Worm (Caenorhabditis elegans) whole organism, young adult: ENCODE results near the gene srg-39.
A peak's percentile ranks its signal among the peaks of the same experiment; 100 is the strongest.

ENCODE experiments used
- B0035.1 ChIP-seq: sonication (generic microtip); optimal IDR thresholded peaks from 2 replicates; lab custom pipeline; 2016; ENCODE audit warnings: missing genetic modification characterization, mild to moderate bottlenecking, missing compliant biosample characterization, missing genotype, missing genetic modification reagents
- B0261.1 ChIP-seq: sonication (generic microtip); optimal IDR thresholded peaks from 2 replicates; lab custom pipeline; 2016; ENCODE audit warnings: mild to moderate bottlenecking, missing genetic modification characterization, moderate library complexity, missing compliant biosample characterization
- B0336.3 ChIP-seq: fragments of 200-800 bp; sonication (Bioruptor generic); IDR thresholded peaks from 2 replicates; pipeline ENCODE4 v1.3.6; 2022; ENCODE audit warnings: missing genetic modification characterization, missing compliant biosample characterization
- D2030.7 ChIP-seq: fragments of 200-800 bp; sonication (Bioruptor generic); IDR thresholded peaks from 2 replicates; pipeline ENCODE4 v1.3.6; 2022; ENCODE audit warnings: missing genetic modification reagents, missing genetic modification characterization, missing compliant biosample characterization
- F23B12.7 ChIP-seq: sonication (generic microtip); optimal IDR thresholded peaks from 2 replicates; lab custom pipeline; 2017; ENCODE audit warnings: missing genetic modification characterization, mild to moderate bottlenecking, missing compliant biosample characterization, antibody characterized with exemption, moderate library complexity; ENCODE audit not compliant: insufficient read depth
- F39B2.1 ChIP-seq: fragments of 200-800 bp; sonication (Bioruptor generic); IDR thresholded peaks from 2 replicates; pipeline ENCODE4 v1.3.6; 2022; ENCODE audit warnings: missing genetic modification reagents, missing genetic modification characterization, missing compliant biosample characterization
- F52B5.7 ChIP-seq: sonication (generic microtip); optimal IDR thresholded peaks from 2 replicates; lab custom pipeline; 2016; ENCODE audit warnings: mild to moderate bottlenecking, missing genetic modification characterization, missing compliant biosample characterization
- F55B11.4 ChIP-seq: sonication (generic microtip); optimal IDR thresholded peaks from 2 replicates; lab custom pipeline; 2016; ENCODE audit warnings: missing compliant biosample characterization, missing genetic modification characterization, borderline replicate concordance; ENCODE audit not compliant: insufficient read depth
- F57A8.1 ChIP-seq: fragments of 200-800 bp; sonication (Bioruptor generic); optimal IDR thresholded peaks from 2 replicates; lab custom pipeline; 2018; ENCODE audit warnings: mild to moderate bottlenecking, missing genetic modification characterization, moderate library complexity, missing compliant biosample characterization
- K12H6.12 ChIP-seq: fragments of 200-800 bp; sonication (Bioruptor generic); optimal IDR thresholded peaks from 2 replicates; lab custom pipeline; 2018; ENCODE audit warnings: mild to moderate bottlenecking, missing genetic modification characterization, missing compliant biosample characterization
- T07F8.4 ChIP-seq: sonication (generic microtip); optimal IDR thresholded peaks from 2 replicates; lab custom pipeline; 2016; ENCODE audit warnings: mild to moderate bottlenecking, missing genetic modification characterization, moderate library complexity, missing compliant biosample characterization
- Y67H2A.10 ChIP-seq: fragments of 200-800 bp; sonication (Bioruptor generic); conservative IDR thresholded peaks from 2 replicates; pipeline ENCODE4 v1.3.6; 2022; ENCODE audit warnings: missing genetic modification reagents, missing genetic modification characterization, missing compliant biosample characterization
- akir-1 ChIP-seq: fragments of 200-800 bp; sonication (Bioruptor generic); optimal IDR thresholded peaks from 2 replicates; lab custom pipeline; 2018; ENCODE audit warnings: mild to moderate bottlenecking, missing genetic modification characterization, moderate library complexity, missing compliant biosample characterization
- aptf-2 ChIP-seq: fragments of 200-800 bp; sonication (Bioruptor generic); conservative IDR thresholded peaks from 2 replicates; pipeline ENCODE4 v1.3.6; 2022; ENCODE audit warnings: missing genetic modification reagents, missing genetic modification characterization, missing compliant biosample characterization
- bed-2 ChIP-seq: fragments of 200-800 bp; sonication (Bioruptor generic); IDR thresholded peaks from 2 replicates; pipeline ENCODE4 v1.3.6; 2022; ENCODE audit warnings: missing genetic modification reagents, missing genetic modification characterization, missing compliant biosample characterization
- cebp-1 ChIP-seq, 2 experiments: fragments of 200-800 bp in 1 of 2; sonication (Bioruptor generic) in 1 of 2; sonication (generic microtip) in 1 of 2; IDR thresholded peaks in 1 of 2; optimal IDR thresholded peaks in 1 of 2; 2 replicates each; pipeline versions ENCODE4 v1.3.6 to Lab custom; 2017 to 2022; ENCODE audit warnings: missing compliant biosample characterization in 2 of 2, missing genetic modification characterization in 2 of 2, mild to moderate bottlenecking in 1 of 2, missing genetic modification reagents in 1 of 2, moderate library complexity in 1 of 2
- ceh-40 ChIP-seq: fragments of 200-800 bp; sonication (Bioruptor generic); IDR thresholded peaks from 2 replicates; pipeline ENCODE4 v1.3.6; 2022; ENCODE audit warnings: missing genetic modification characterization, missing compliant biosample characterization
- ceh-79 ChIP-seq: sonication (generic microtip); optimal IDR thresholded peaks from 2 replicates; lab custom pipeline; 2017; ENCODE audit warnings: mild to moderate bottlenecking, missing genetic modification characterization, missing compliant biosample characterization
- chd-7 ChIP-seq: sonication (generic microtip); optimal IDR thresholded peaks from 2 replicates; lab custom pipeline; 2016; ENCODE audit warnings: mild to moderate bottlenecking, missing genetic modification characterization, moderate library complexity, missing compliant biosample characterization
- dpff-1 ChIP-seq: sonication (generic microtip); optimal IDR thresholded peaks from 2 replicates; lab custom pipeline; 2017; ENCODE audit warnings: mild to moderate bottlenecking, missing genetic modification characterization, missing compliant biosample characterization
- egl-44 ChIP-seq: fragments of 200-800 bp; sonication (Bioruptor generic); IDR thresholded peaks from 2 replicates; pipeline ENCODE4 v1.3.6; 2022; ENCODE audit warnings: missing genetic modification reagents, missing genetic modification characterization, missing compliant biosample characterization
- ekl-4 ChIP-seq: fragments of 200-800 bp; sonication (Bioruptor generic); IDR thresholded peaks from 2 replicates; pipeline ENCODE4 v1.3.6; 2022; ENCODE audit warnings: missing genetic modification reagents, missing genetic modification characterization, missing compliant biosample characterization
- ets-4 ChIP-seq: fragments of 200-800 bp; sonication (Bioruptor generic); optimal IDR thresholded peaks from 2 replicates; lab custom pipeline; 2018; ENCODE audit warnings: mild to moderate bottlenecking, missing genetic modification characterization, missing compliant biosample characterization
- him-1 ChIP-seq: sonication (generic microtip); optimal IDR thresholded peaks from 2 replicates; lab custom pipeline; 2016; ENCODE audit warnings: missing genotype, missing genetic modification reagents, missing genetic modification characterization, missing compliant biosample characterization
- hmg-20 ChIP-seq: fragments of 200-800 bp; sonication (Bioruptor generic); IDR thresholded peaks from 2 replicates; pipeline ENCODE4 v1.3.6; 2022; ENCODE audit warnings: missing genetic modification reagents, missing genetic modification characterization, missing compliant biosample characterization
- lin-40 ChIP-seq: sonication (generic microtip); optimal IDR thresholded peaks from 2 replicates; lab custom pipeline; 2016; ENCODE audit warnings: missing genetic modification characterization, mild to moderate bottlenecking, missing compliant biosample characterization, missing genotype, missing genetic modification reagents
- madf-10 ChIP-seq: sonication (generic microtip); optimal IDR thresholded peaks from 2 replicates; lab custom pipeline; 2016; ENCODE audit warnings: mild to moderate bottlenecking, missing genetic modification characterization, missing compliant biosample characterization
- mel-28 ChIP-seq: sonication (generic microtip); optimal IDR thresholded peaks from 2 replicates; lab custom pipeline; 2016; ENCODE audit warnings: borderline replicate concordance, mild to moderate bottlenecking, missing genetic modification characterization, missing compliant biosample characterization
- mxl-1 ChIP-seq: sonication (generic microtip); optimal IDR thresholded peaks from 2 replicates; lab custom pipeline; 2016; ENCODE audit warnings: missing genetic modification characterization, missing compliant biosample characterization
- nfya-2 ChIP-seq: fragments of 200-800 bp; sonication (Bioruptor generic); IDR thresholded peaks from 2 replicates; pipeline ENCODE4 v1.3.6; 2022; ENCODE audit warnings: missing genetic modification reagents, missing genetic modification characterization, missing compliant biosample characterization
- nhr-120 ChIP-seq: fragments of 200-800 bp; sonication (Bioruptor generic); IDR thresholded peaks from 2 replicates; pipeline ENCODE4 v1.3.6; 2022; ENCODE audit warnings: missing genetic modification characterization, missing compliant biosample characterization
- nhr-27 ChIP-seq: fragments of 200-800 bp; sonication (Bioruptor generic); optimal IDR thresholded peaks from 2 replicates; lab custom pipeline; 2018; ENCODE audit warnings: mild to moderate bottlenecking, missing genetic modification characterization, moderate library complexity, missing compliant biosample characterization
- nhr-80 ChIP-seq: sonication (generic microtip); optimal IDR thresholded peaks from 2 replicates; lab custom pipeline; 2016; ENCODE audit warnings: missing genetic modification characterization, missing compliant biosample characterization
- rcor-1 ChIP-seq: fragments of 200-800 bp; sonication (Bioruptor generic); IDR thresholded peaks from 2 replicates; pipeline ENCODE4 v1.3.6; 2022; ENCODE audit warnings: missing genetic modification reagents, missing genetic modification characterization, missing compliant biosample characterization
- sdz-38 ChIP-seq: sonication (generic microtip); optimal IDR thresholded peaks from 2 replicates; lab custom pipeline; 2016; ENCODE audit warnings: missing genotype, missing genetic modification characterization, missing compliant biosample characterization
- snpc-1.3 ChIP-seq: sonication (generic microtip); optimal IDR thresholded peaks from 2 replicates; lab custom pipeline; 2017; ENCODE audit warnings: missing genetic modification characterization, mild to moderate bottlenecking, missing compliant biosample characterization, antibody characterized with exemption, moderate library complexity, missing genotype, missing genetic modification reagents; ENCODE audit not compliant: insufficient read depth
- snpc-3.4 ChIP-seq: sonication (generic microtip); optimal IDR thresholded peaks from 2 replicates; lab custom pipeline; 2017; ENCODE audit warnings: missing genetic modification characterization, mild to moderate bottlenecking, missing compliant biosample characterization, antibody characterized with exemption, moderate library complexity, missing genotype, missing genetic modification reagents
- snpc-4 ChIP-seq, 5 experiments: fragments of 150-350 bp in 1 of 5; sonication (generic microtip) in 4 of 5; optimal IDR thresholded peaks; 2 replicates each; lab custom pipeline; 2014 to 2018; ENCODE audit warnings: missing genetic modification characterization in 5 of 5, missing biosample characterization in 3 of 5, antibody characterized with exemption in 2 of 5, mild to moderate bottlenecking in 2 of 5, missing compliant biosample characterization in 2 of 5, missing genotype in 2 of 5, moderate library complexity in 2 of 5, missing genetic modification reagents in 1 of 5
- somi-1 ChIP-seq: fragments of 200-800 bp; sonication (Bioruptor generic); optimal IDR thresholded peaks from 2 replicates; lab custom pipeline; 2018; ENCODE audit warnings: mild to moderate bottlenecking, missing genetic modification characterization, missing compliant biosample characterization
- tbp1 ChIP-seq: fragments of 200-800 bp; sonication (Bioruptor generic); optimal IDR thresholded peaks from 2 replicates; lab custom pipeline; 2018; ENCODE audit warnings: mild to moderate bottlenecking, missing genetic modification characterization, missing compliant biosample characterization
- tbx-9 ChIP-seq: sonication (generic microtip); optimal IDR thresholded peaks from 2 replicates; lab custom pipeline; 2016; ENCODE audit warnings: borderline replicate concordance, missing genetic modification characterization, inconsistent platforms, missing compliant biosample characterization
- unc-130 ChIP-seq: sonication (generic microtip); optimal IDR thresholded peaks from 2 replicates; lab custom pipeline; 2016; ENCODE audit warnings: missing genetic modification reagents, missing genetic modification characterization, missing compliant biosample characterization
- unc-62 ChIP-seq: fragments of 150-350 bp; optimal IDR thresholded peaks from 2 replicates; lab custom pipeline; 2014; ENCODE audit warnings: missing biosample characterization, missing genetic modification reagents, missing genetic modification characterization
- xnd-1 ChIP-seq: sonication (generic microtip); optimal IDR thresholded peaks from 2 replicates; lab custom pipeline; 2016; ENCODE audit warnings: missing genotype, missing genetic modification reagents, missing genetic modification characterization, missing compliant biosample characterization
- zim-3 ChIP-seq: sonication (generic microtip); optimal IDR thresholded peaks from 2 replicates; lab custom pipeline; 2017; ENCODE audit warnings: mild to moderate bottlenecking, missing genetic modification characterization, moderate library complexity, missing compliant biosample characterization
- ztf-25 ChIP-seq: fragments of 200-800 bp; sonication (Bioruptor generic); IDR thresholded peaks from 2 replicates; pipeline ENCODE4 v1.3.6; 2022; ENCODE audit warnings: missing genetic modification reagents, missing genetic modification characterization, missing compliant biosample characterization
- ztf-3 ChIP-seq: fragments of 200-800 bp; sonication (Bioruptor generic); optimal IDR thresholded peaks from 2 replicates; lab custom pipeline; 2018; ENCODE audit warnings: mild to moderate bottlenecking, missing genetic modification characterization, missing compliant biosample characterization

srg-39 gene

DNA sequence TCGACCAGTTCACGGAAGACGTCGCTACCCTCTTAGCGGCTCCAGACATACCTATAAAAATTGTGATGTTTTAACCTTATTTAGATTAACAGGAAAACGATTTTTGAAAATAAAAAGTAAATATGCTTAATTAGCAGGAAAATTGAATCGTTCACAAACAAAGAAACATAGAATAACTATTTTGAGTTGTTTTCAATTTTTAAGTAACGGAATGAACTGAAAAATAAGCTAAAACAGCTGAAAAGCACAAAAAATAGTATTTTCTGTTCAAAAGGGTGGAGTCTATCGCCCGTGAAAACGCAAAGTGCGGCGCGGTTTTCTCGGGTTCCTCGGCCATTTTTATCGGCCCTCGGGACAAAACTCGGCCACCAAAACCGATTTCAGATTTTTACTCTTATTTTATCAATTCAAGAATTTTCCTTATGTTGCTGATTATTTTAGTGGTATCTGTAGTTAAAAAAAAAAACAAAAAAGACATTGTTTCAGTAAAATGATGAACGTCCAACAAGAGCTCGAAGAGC is 28.4 kb downstream of the srg-39 start, which contains the start of the genes atp-5 and lmtr-3 (continued):
- TF ChIP-seq akir-1, result no peak
- peak; percentile 64 for TF ChIP-seq cebp-1 (GFP tag; IDR thresholded peaks at IDR 0.05; lab: Robert Waterston, UW)
- TF ChIP-seq cebp-1 (tag; optimal IDR thresholded peaks at IDR 0.05; lab: Kevin White, UChicago), result peak; percentile 63
- peak; percentile 56 for TF ChIP-seq rcor-1 (GFP tag; lab: Robert Waterston, UW)
- no peak for TF ChIP-seq ets-4
- TF ChIP-seq Y67H2A.10 (GFP tag; lab: Robert Waterston, UW), result peak; percentile 76
- no peak for TF ChIP-seq B0035.1
- peak; percentile 4 for TF ChIP-seq him-1
- no peak for TF ChIP-seq F52B5.7 (tag; lab: Kevin White, UChicago)
- peak; percentile 4 for TF ChIP-seq somi-1 (GFP tag; lab: Kevin White, UChicago)
- no peak for TF ChIP-seq T07F8.4 (tag; lab: Kevin White, UChicago)
- peak; percentile 34 for TF ChIP-seq F23B12.7 (tag; lab: Kevin White, UChicago)
- no peak for TF ChIP-seq F55B11.4 (tag; lab: Kevin White, UChicago)
- no peak for TF ChIP-seq F57A8.1
- no peak for TF ChIP-seq xnd-1
- no peak for TF ChIP-seq chd-7
- TF ChIP-seq F39B2.1 (GFP tag; lab: Robert Waterston, UW), result no peak
- TF ChIP-seq unc-130, result peak; percentile 92
- TF ChIP-seq ceh-40 (GFP tag; lab: Robert Waterston, UW), result no peak
- TF ChIP-seq snpc-4 (GFP tag; optimal IDR thresholded peaks at IDR 0.05; lab: Kevin White, UChicago), result peak; percentile 29
- peak; percentile 7 to 62 (median 49) for TF ChIP-seq snpc-4 (tag; optimal IDR thresholded peaks at IDR 0.05; lab: Kevin White, UChicago)
- no peak for TF ChIP-seq K12H6.12 (tag; lab: Kevin White, UChicago)
- peak; percentile 68 for TF ChIP-seq snpc-1.3 (tag; lab: Kevin White, UChicago)
- no peak for TF ChIP-seq ztf-3 (GFP tag; lab: Kevin White, UChicago)
- no peak for TF ChIP-seq nhr-120
- TF ChIP-seq tbx-9 (tag; lab: Kevin White, UChicago), result no peak
- peak; percentile 90 for TF ChIP-seq ztf-25 (GFP tag; lab: Robert Waterston, UW)
- no peak for TF ChIP-seq B0336.3 (GFP tag; lab: Robert Waterston, UW)
- TF ChIP-seq snpc-3.4 (tag; lab: Kevin White, UChicago), result peak; percentile 36
- TF ChIP-seq nhr-80 (tag; lab: Kevin White, UChicago), result peak; percentile 81
- no peak for TF ChIP-seq mxl-1 (tag; lab: Kevin White, UChicago)
- no peak for TF ChIP-seq unc-62 (GFP tag; lab: Kevin White, UChicago)
- TF ChIP-seq nhr-27 (tag; lab: Kevin White, UChicago), result no peak
- TF ChIP-seq tbp1 (GFP tag; lab: Kevin White, UChicago), result peak; percentile 47
- TF ChIP-seq sdz-38 (tag; lab: Kevin White, UChicago), result no peak
- 0 out of 2 replicates have a peak, but pooled peaks have one; percentile 28 for TF ChIP-seq hmg-20 (GFP tag; lab: Robert Waterston, UW)
- TF ChIP-seq zim-3, result peak; percentile 28
- peak; percentile 28 for TF ChIP-seq lin-40 (tag; lab: Kevin White, UChicago)
- TF ChIP-seq egl-44 (GFP tag; lab: Robert Waterston, UW), result no peak
- TF ChIP-seq dpff-1 (tag; lab: Kevin White, UChicago), result no peak
- TF ChIP-seq B0261.1 (tag; lab: Kevin White, UChicago), result no peak
- TF ChIP-seq D2030.7 (GFP tag; lab: Robert Waterston, UW), result peak; percentile 85
- TF ChIP-seq ekl-4 (GFP tag; lab: Robert Waterston, UW), result no peak
- TF ChIP-seq bed-2 (GFP tag; lab: Robert Waterston, UW), result peak; percentile 94
- TF ChIP-seq aptf-2 (GFP tag; lab: Robert Waterston, UW), result peak; percentile 62
- no peak for TF ChIP-seq mel-28 (tag; lab: Kevin White, UChicago)
- no peak for TF ChIP-seq nfya-2 (GFP tag; lab: Robert Waterston, UW)
- peak; percentile 68 for TF ChIP-seq madf-10
- TF ChIP-seq ceh-79 (tag; lab: Kevin White, UChicago), result no peak
